Worm (Caenorhabditis elegans) whole organism, L2 larva: ENCODE data around the gene ptc-1.

Experiments used
- dmd-4 ChIP-seq: sonication (generic microtip); optimal IDR thresholded peaks from 2 replicates; lab custom pipeline; 2017; ENCODE audit warnings: missing biosample characterization, missing genetic modification characterization
- egl-27 ChIP-seq: sonication (generic microtip); optimal IDR thresholded peaks from 3 replicates; lab custom pipeline; 2017; ENCODE audit warnings: missing biosample characterization, missing genetic modification reagents, missing genetic modification characterization
- elt-1 ChIP-seq: fragments of 150-350 bp; optimal IDR thresholded peaks from 2 replicates; lab custom pipeline; 2014; ENCODE audit warnings: missing biosample characterization, missing genetic modification characterization
- elt-3 ChIP-seq: sonication (generic microtip); optimal IDR thresholded peaks from 2 replicates; lab custom pipeline; 2017; ENCODE audit warnings: missing biosample characterization, missing genetic modification characterization
- lin-39 ChIP-seq: fragments of 150-350 bp; optimal IDR thresholded peaks from 2 replicates; lab custom pipeline; 2014; ENCODE audit warnings: missing biosample characterization, missing genetic modification reagents, missing genetic modification characterization
- mdl-1 ChIP-seq, 2 experiments: fragments of 150-350 bp in 1 of 2; sonication (generic microtip) in 1 of 2; optimal IDR thresholded peaks; 2 replicates each; lab custom pipeline; 2017; ENCODE audit warnings: missing biosample characterization in 2 of 2, missing genetic modification characterization in 2 of 2
- nhr-237 ChIP-seq: fragments of 150-350 bp; optimal IDR thresholded peaks from 2 replicates; lab custom pipeline; 2014; ENCODE audit warnings: missing biosample characterization, missing genetic modification characterization
- unc-62 ChIP-seq: fragments of 150-350 bp; optimal IDR thresholded peaks from 2 replicates; lab custom pipeline; 2014; ENCODE audit warnings: missing biosample characterization, missing genetic modification reagents, missing genetic modification characterization
- ztf-11 ChIP-seq: sonication (generic microtip); optimal IDR thresholded peaks from 2 replicates; lab custom pipeline; 2017; ENCODE audit warnings: missing biosample characterization, missing genetic modification characterization
- ztf-4 ChIP-seq: fragments of 150-350 bp; optimal IDR thresholded peaks from 2 replicates; lab custom pipeline; 2014; ENCODE audit warnings: missing biosample characterization, missing genetic modification characterization

- TF ChIP-seq unc-62 (GFP tag; lab: Kevin White, UChicago) (no peak), egl-27 (tag; lab: Kevin White, UChicago) (no peak), elt-1 (tag; lab: Kevin White, UChicago) (no peak), lin-39 (tag; lab: Kevin White, UChicago) (no peak), ztf-4 (no peak), elt-3 (tag; lab: Kevin White, UChicago) (no peak), dmd-4 (tag; lab: Kevin White, UChicago) (no peak), mdl-1 (tag; optimal IDR thresholded peaks at IDR 0.05; lab: Kevin White, UChicago) (no peak), ztf-11 (no peak), nhr-237 (tag; lab: Kevin White, UChicago) (no peak)
Measured at ce11 chrII:7864892-7865291, 28.1 kb upstream of the ptc-1 start.
